Worm (Caenorhabditis elegans): ENCODE data around the gene gba-1.

ce11 chrII:2130770-2131169 lies 45.8 kb upstream of the gba-1 start, which contains the start of gene sdz-28:
- TF ChIP-seq zag-1 (tag; optimal IDR thresholded peaks at IDR 0.05): no peak
- TF ChIP-seq fos-1 (tag; optimal IDR thresholded peaks at IDR 0.05): no peak
- TF ChIP-seq unc-62 (GFP tag; optimal IDR thresholded peaks at IDR 0.05): no peak
- TF ChIP-seq mdl-1 (tag; optimal IDR thresholded peaks at IDR 0.05): no peak
- no peak for TF ChIP-seq pqm-1 (tag; optimal IDR thresholded peaks at IDR 0.05)
- no peak for TF ChIP-seq nhr-237 (tag; optimal IDR thresholded peaks at IDR 0.05)
- no peak for TF ChIP-seq hmg-11 (tag; optimal IDR thresholded peaks at IDR 0.05)
- no peak for TF ChIP-seq unc-39 (tag; optimal IDR thresholded peaks at IDR 0.05)
- no peak for TF ChIP-seq jun-1 (tag; optimal IDR thresholded peaks at IDR 0.05)
- TF ChIP-seq snpc-4 (tag; optimal IDR thresholded peaks at IDR 0.05): no peak
